Worm (Caenorhabditis elegans) whole organism, midembryonic: ENCODE measurements around the gene arf-5.

ENCODE experiments used
- T22C8.4 ChIP-seq: fragments of 200-800 bp; sonication (Bioruptor generic); IDR thresholded peaks from 2 replicates; pipeline ENCODE4 v1.3.6; 2022; ENCODE audit warnings: missing genetic modification characterization, missing compliant biosample characterization
- klf-2 ChIP-seq: fragments of 200-800 bp; sonication (Bioruptor generic); conservative IDR thresholded peaks from 2 replicates; pipeline ENCODE4 v1.3.6; 2022; ENCODE audit warnings: missing genetic modification reagents, missing genetic modification characterization, missing compliant biosample characterization
- med-1 ChIP-seq: sonication (generic microtip); optimal IDR thresholded peaks from 2 replicates; lab custom pipeline; 2017; ENCODE audit warnings: missing genetic modification characterization, mild to moderate bottlenecking, missing compliant biosample characterization, antibody characterized with exemption, missing genetic modification reagents; ENCODE audit not compliant: insufficient read depth
- ref-1 ChIP-seq: fragments of 200-800 bp; sonication (Bioruptor generic); conservative IDR thresholded peaks from 2 replicates; pipeline ENCODE4 v1.3.6; 2022; ENCODE audit warnings: missing genetic modification reagents, missing genetic modification characterization, missing compliant biosample characterization

DNA sequence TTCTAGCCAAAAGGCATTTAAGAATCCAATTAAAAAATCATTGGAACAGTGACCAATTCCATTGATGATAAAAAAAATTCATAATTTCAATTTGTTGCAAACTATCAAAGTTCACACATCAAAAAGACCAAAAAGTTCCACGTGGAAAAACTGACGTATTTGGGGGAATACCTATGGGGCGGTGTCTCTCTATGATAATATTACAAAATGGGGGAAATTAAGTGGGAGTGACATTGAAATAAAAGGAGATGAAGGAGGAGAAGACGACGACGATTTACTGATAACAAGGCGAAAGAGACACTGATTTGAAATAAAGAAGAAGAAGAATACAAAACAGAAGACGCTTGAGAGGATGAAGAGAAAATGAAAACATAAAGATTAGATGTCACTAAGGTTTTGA, 44.0 kb downstream of the arf-5 start:
- TF ChIP-seq T22C8.4 (no peak), klf-2 (no peak), med-1 (GFP tag; lab: Kevin White, UChicago) (no peak), ref-1 (GFP tag; lab: Robert Waterston, UW) (no peak)
